Worm (Caenorhabditis elegans): ENCODE data around the gene ckb-1.

- no peak for TF ChIP-seq aly-2 (tag; optimal IDR thresholded peaks at IDR 0.05)
- TF ChIP-seq nhr-28 (tag; optimal IDR thresholded peaks at IDR 0.05) = no peak
Measured at ce11 chrIII:4364974-4365373, at the start of gene ckb-1.

Data from whole organism, L3 larva.